Fruit fly (Drosophila melanogaster) whole organism, embryonic: Measurements from ENCODE around the gene cno.

Experiments used
- ATbp ChIP-seq: fragments of 200-800 bp; sonication (Bioruptor generic); optimal IDR thresholded peaks from 2 replicates; lab custom pipeline; 2017; ENCODE audit warnings: missing biosample characterization, mild to moderate bottlenecking, missing genetic modification characterization, missing genetic modification reagents
- Ada2b ChIP-seq: fragments of 200-800 bp; sonication (Bioruptor generic); IDR thresholded peaks from 2 replicates; pipeline ENCODE4 v1.3.6; 2022; ENCODE audit warnings: missing biosample characterization, missing genetic modification characterization
- Awh ChIP-seq: fragments of 200-800 bp; sonication (Bioruptor generic); IDR thresholded peaks from 2 replicates; pipeline ENCODE4, ENCODE4 v1.3.6; 2022; ENCODE audit warnings: missing biosample characterization, missing genetic modification characterization
- B-H2 ChIP-seq: fragments of 200-800 bp; sonication (Bioruptor generic); optimal IDR thresholded peaks from 2 replicates; lab custom pipeline; 2018; ENCODE audit warnings: missing biosample characterization, mild to moderate bottlenecking, missing genetic modification characterization
- CG11247 ChIP-seq: fragments of 200-800 bp; sonication (Bioruptor generic); IDR thresholded peaks from 2 replicates; pipeline ENCODE4 v1.3.6; 2022; ENCODE audit warnings: missing biosample characterization, missing genetic modification characterization
- CG12299 ChIP-seq: fragments of 200-800 bp; sonication (Bioruptor generic); optimal IDR thresholded peaks from 2 replicates; lab custom pipeline; 2018; ENCODE audit warnings: missing biosample characterization, mild to moderate bottlenecking, missing genetic modification characterization
- CG13123 ChIP-seq: fragments of 200-800 bp; sonication (Bioruptor generic); optimal IDR thresholded peaks from 2 replicates; lab custom pipeline; 2016; ENCODE audit warnings: missing biosample characterization, missing genetic modification characterization
- CG14014 ChIP-seq: fragments of 200-800 bp; sonication (Bioruptor generic); IDR thresholded peaks from 2 replicates; pipeline ENCODE4 v1.3.6; 2022; ENCODE audit warnings: missing biosample characterization, missing genetic modification characterization
- CG15011 ChIP-seq: fragments of 200-800 bp; sonication (Bioruptor generic); optimal IDR thresholded peaks from 3 replicates; lab custom pipeline; 2018; ENCODE audit warnings: missing biosample characterization, mild to moderate bottlenecking, missing genetic modification characterization
- CG16779 ChIP-seq: fragments of 200-800 bp; sonication (Bioruptor generic); IDR thresholded peaks from 2 replicates; pipeline ENCODE4 v1.3.6; 2022; ENCODE audit warnings: missing biosample characterization, missing genetic modification characterization
- CG16815 ChIP-seq: fragments of 200-800 bp; sonication (Bioruptor generic); optimal IDR thresholded peaks from 3 replicates; lab custom pipeline; 2017; ENCODE audit warnings: missing biosample characterization, mild to moderate bottlenecking, missing genetic modification characterization
- CG31388 ChIP-seq: fragments of 200-800 bp; sonication (Bioruptor generic); optimal IDR thresholded peaks from 2 replicates; lab custom pipeline; 2016; ENCODE audit warnings: missing biosample characterization, missing genetic modification characterization
- CG3163 ChIP-seq: fragments of 200-800 bp; sonication (Bioruptor generic); optimal IDR thresholded peaks from 3 replicates; lab custom pipeline; 2016; ENCODE audit warnings: missing biosample characterization, missing genetic modification characterization
- CG4707 ChIP-seq: fragments of 200-800 bp; sonication (Bioruptor generic); optimal IDR thresholded peaks from 2 replicates; lab custom pipeline; 2018; ENCODE audit warnings: missing biosample characterization, mild to moderate bottlenecking, missing genetic modification characterization, moderate library complexity
- CG4820 ChIP-seq: fragments of 200-800 bp; sonication (Bioruptor generic); optimal IDR thresholded peaks from 3 replicates; lab custom pipeline; 2016; ENCODE audit warnings: missing biosample characterization, missing genetic modification characterization
- CG5180 ChIP-seq: fragments of 200-800 bp; sonication (Bioruptor generic); optimal IDR thresholded peaks from 3 replicates; lab custom pipeline; 2017; ENCODE audit warnings: missing biosample characterization, missing genetic modification characterization, mild to moderate bottlenecking, moderate library complexity, missing genetic modification reagents
- CG5953 ChIP-seq: fragments of 200-800 bp; sonication (Bioruptor generic); IDR thresholded peaks from 2 replicates; pipeline ENCODE4 v1.3.6; 2022; ENCODE audit warnings: missing biosample characterization, missing genetic modification characterization
- CG6813 ChIP-seq: fragments of 200-800 bp; sonication (Bioruptor generic); optimal IDR thresholded peaks from 2 replicates; lab custom pipeline; 2017; ENCODE audit warnings: missing biosample characterization, missing genetic modification characterization, mild to moderate bottlenecking, moderate library complexity, missing genetic modification reagents
- CG7357 ChIP-seq: fragments of 200-800 bp; sonication (Bioruptor generic); IDR thresholded peaks from 3 replicates; pipeline ENCODE4 v1.3.6; 2022; ENCODE audit warnings: missing biosample characterization, missing genetic modification characterization
- CG7928 ChIP-seq: fragments of 200-800 bp; sonication (Bioruptor generic); optimal IDR thresholded peaks from 2 replicates; lab custom pipeline; 2017; ENCODE audit warnings: missing biosample characterization, mild to moderate bottlenecking, missing genetic modification characterization
- CG8281 ChIP-seq: fragments of 200-800 bp; sonication (Bioruptor generic); optimal IDR thresholded peaks from 2 replicates; lab custom pipeline; 2018; ENCODE audit warnings: missing biosample characterization, mild to moderate bottlenecking, missing genetic modification characterization, moderate library complexity
- CG8944 ChIP-seq: fragments of 200-800 bp; sonication (Bioruptor generic); optimal IDR thresholded peaks from 3 replicates; lab custom pipeline; 2016; ENCODE audit warnings: missing biosample characterization, missing genetic modification characterization
- Dfd ChIP-seq, 2 experiments: fragments of >200 bp; optimal IDR thresholded peaks; 2 replicates each; lab custom pipeline; 2017; ENCODE audit warnings: missing biosample characterization in 2 of 2, missing genetic modification characterization in 2 of 2
- Eip74EF ChIP-seq, 2 experiments: fragments of 200-800 bp in 1 of 2; fragments of >200 bp in 1 of 2; sonication (Bioruptor generic) in 1 of 2; optimal IDR thresholded peaks; 2 replicates each; lab custom pipeline; 2017 to 2019; ENCODE audit warnings: missing biosample characterization in 2 of 2, missing genetic modification characterization in 2 of 2, mild to moderate bottlenecking in 1 of 2, moderate library complexity in 1 of 2
- Fer2 ChIP-seq: fragments of 200-800 bp; sonication (Bioruptor generic); optimal IDR thresholded peaks from 2 replicates; lab custom pipeline; 2018; ENCODE audit warnings: missing biosample characterization, mild to moderate bottlenecking, missing genetic modification characterization, moderate library complexity
- H2.0 ChIP-seq: fragments of 200-800 bp; sonication (Bioruptor generic); IDR thresholded peaks from 2 replicates; pipeline ENCODE4 v1.3.6; 2022; ENCODE audit warnings: missing biosample characterization, missing genetic modification characterization
- Lhr ChIP-seq: fragments of 200-800 bp; sonication (Bioruptor generic); optimal IDR thresholded peaks from 3 replicates; lab custom pipeline; 2017; ENCODE audit warnings: mild to moderate bottlenecking, missing biosample characterization, missing genetic modification reagents, missing genetic modification characterization
- Nf-YB ChIP-seq: fragments of 200-800 bp; sonication (Bioruptor generic); optimal IDR thresholded peaks from 3 replicates; lab custom pipeline; 2019; ENCODE audit warnings: missing biosample characterization, mild to moderate bottlenecking, missing genetic modification characterization, moderate library complexity
- Vsx1 ChIP-seq: fragments of 200-800 bp; sonication (Bioruptor generic); optimal IDR thresholded peaks from 2 replicates; lab custom pipeline; 2017; ENCODE audit warnings: missing biosample characterization, mild to moderate bottlenecking, missing genetic modification characterization, missing genetic modification reagents
- bigmax ChIP-seq: fragments of 200-800 bp; sonication (Bioruptor generic); optimal IDR thresholded peaks from 2 replicates; lab custom pipeline; 2018; ENCODE audit warnings: missing biosample characterization, mild to moderate bottlenecking, missing genetic modification characterization
- corto ChIP-seq: fragments of 200-800 bp; sonication (Bioruptor generic); optimal IDR thresholded peaks from 2 replicates; lab custom pipeline; 2016; ENCODE audit warnings: missing biosample characterization, mild to moderate bottlenecking, missing genetic modification characterization, moderate library complexity
- cwo ChIP-seq: fragments of 200-800 bp; sonication (Bioruptor generic); optimal IDR thresholded peaks from 3 replicates; lab custom pipeline; 2017; ENCODE audit warnings: missing biosample characterization, missing genetic modification characterization, mild to moderate bottlenecking, moderate library complexity, missing genetic modification reagents
- esg ChIP-seq: fragments of 200-800 bp; sonication (Bioruptor generic); conservative IDR thresholded peaks from 2 replicates; pipeline ENCODE4 v1.3.6; 2022; ENCODE audit warnings: missing biosample characterization, missing genetic modification characterization
- fd102C ChIP-seq: fragments of 200-800 bp; sonication (Bioruptor generic); optimal IDR thresholded peaks from 2 replicates; lab custom pipeline; 2018; ENCODE audit warnings: missing biosample characterization, mild to moderate bottlenecking, missing genetic modification characterization, moderate library complexity
- jumu ChIP-seq: fragments of 200-800 bp; sonication (Bioruptor generic); optimal IDR thresholded peaks from 3 replicates; lab custom pipeline; 2016; ENCODE audit warnings: missing biosample characterization, missing genetic modification characterization
- ken ChIP-seq: fragments of 200-800 bp; sonication (Bioruptor generic); IDR thresholded peaks from 3 replicates; pipeline ENCODE4 v1.3.6; 2022; ENCODE audit warnings: missing biosample characterization, missing genetic modification characterization
- lola ChIP-seq, 3 experiments: fragments of >200 bp in 2 of 3; fragments of 200-800 bp in 1 of 3; sonication (Bioruptor generic) in 1 of 3; optimal IDR thresholded peaks; 2 replicates each; lab custom pipeline; 2017 to 2019; ENCODE audit warnings: missing biosample characterization in 3 of 3, missing genetic modification characterization in 3 of 3, mild to moderate bottlenecking in 1 of 3, moderate library complexity in 1 of 3
- lov ChIP-seq, 2 experiments: fragments of 200-800 bp in 1 of 2; fragments of >200 bp in 1 of 2; sonication (Bioruptor generic) in 1 of 2; IDR thresholded peaks in 1 of 2; optimal IDR thresholded peaks in 1 of 2; 2 replicates in 1 of 2; 3 replicates in 1 of 2; pipeline versions ENCODE4 v1.3.6 to Lab custom; 2017 to 2022; ENCODE audit warnings: missing biosample characterization in 1 of 2, missing genetic modification characterization in 1 of 2
- odd ChIP-seq: fragments of 200-800 bp; sonication (Bioruptor generic); optimal IDR thresholded peaks from 2 replicates; lab custom pipeline; 2017; ENCODE audit warnings: missing biosample characterization, mild to moderate bottlenecking, missing genetic modification characterization
- pfk ChIP-seq: fragments of 200-800 bp; sonication (Bioruptor generic); optimal IDR thresholded peaks from 2 replicates; lab custom pipeline; 2018; ENCODE audit warnings: missing biosample characterization, mild to moderate bottlenecking, missing genetic modification characterization, moderate library complexity
- rib ChIP-seq: fragments of 200-800 bp; sonication (Bioruptor generic); IDR thresholded peaks from 2 replicates; pipeline ENCODE4 v1.3.6; 2022; ENCODE audit warnings: missing biosample characterization, missing genetic modification characterization
- salm ChIP-seq: fragments of 200-800 bp; sonication (Bioruptor generic); optimal IDR thresholded peaks from 2 replicates; lab custom pipeline; 2018; ENCODE audit warnings: missing biosample characterization, mild to moderate bottlenecking, missing genetic modification characterization
- sd ChIP-seq: fragments of 200-800 bp; sonication (Bioruptor generic); optimal IDR thresholded peaks from 3 replicates; lab custom pipeline; 2018; ENCODE audit warnings: missing biosample characterization, mild to moderate bottlenecking, missing genetic modification characterization, moderate library complexity
- sens ChIP-seq: fragments of 200-800 bp; sonication (Bioruptor generic); peaks from one replicate; lab custom pipeline; 2016; ENCODE audit warnings: missing biosample characterization, missing genetic modification characterization
- sens-2 ChIP-seq: fragments of 200-800 bp; sonication (Bioruptor generic); IDR thresholded peaks from 2 replicates; pipeline ENCODE4 v1.3.6; 2022; ENCODE audit warnings: missing biosample characterization, missing genetic modification characterization
- sim ChIP-seq: fragments of 200-800 bp; sonication (Bioruptor generic); IDR thresholded peaks from 2 replicates; pipeline ENCODE4 v1.3.6; 2022; ENCODE audit warnings: missing biosample characterization, missing genetic modification characterization
- sug ChIP-seq: fragments of 200-800 bp; optimal IDR thresholded peaks from 2 replicates; lab custom pipeline; 2019; ENCODE audit warnings: missing biosample characterization, mild to moderate bottlenecking, missing genetic modification characterization, moderate library complexity
- tap ChIP-seq: fragments of 200-800 bp; optimal IDR thresholded peaks from 3 replicates; lab custom pipeline; 2019; ENCODE audit warnings: missing biosample characterization, mild to moderate bottlenecking, missing genetic modification characterization, moderate library complexity
- vvl ChIP-seq: fragments of 200-800 bp; sonication (Bioruptor generic); IDR thresholded peaks from 2 replicates; pipeline ENCODE4 v1.3.6; 2022; ENCODE audit warnings: missing biosample characterization, missing genetic modification characterization
- zfh2 ChIP-seq: fragments of 200-800 bp; sonication (Bioruptor generic); optimal IDR thresholded peaks from 2 replicates; lab custom pipeline; 2016; ENCODE audit warnings: missing biosample characterization, missing genetic modification characterization

cno gene

dm6 chr3R:5232197-5232607 is 14.9 kb upstream of the cno start, which contains the start of the genes Kat60 and Mms19 (continued):
- TF ChIP-seq sd (tag; lab: Kevin White, UChicago) (no peak), Fer2 (peak; percentile 20), sens (GFP tag; lab: Kevin White, UChicago) (peak; percentile 94), jumu (GFP tag; lab: Kevin White, UChicago) (peak; percentile 60), CG5953 (GFP tag; lab: Robert Waterston, UW) (no peak), lov (optimal IDR thresholded peaks at IDR 0.05; lab: Kevin White, UChicago) (no peak), lov (GFP tag; IDR thresholded peaks at IDR 0.05; lab: Robert Waterston, UW) (0 out of 3 replicates have a peak, but pooled peaks have one; percentile 24), CG7357 (GFP tag; lab: Robert Waterston, UW) (peak; percentile 53; the same call in 1 of the 3 replicates), Lhr (peak; percentile 68), CG13123 (GFP tag; lab: Kevin White, UChicago) (peak; percentile 29), Ada2b (GFP tag; lab: Robert Waterston, UW) (peak; percentile 39; the same call in 1 of the 2 replicates), CG12299 (tag; lab: Kevin White, UChicago) (peak; percentile 34), Vsx1 (GFP tag; lab: Kevin White, UChicago) (no peak), CG7928 (GFP tag; lab: Kevin White, UChicago) (peak; percentile 53), CG16779 (no peak), Dfd (GFP tag; optimal IDR thresholded peaks at IDR 0.05; lab: Kevin White, UChicago) (no peak), sug (tag; lab: Kevin White, UChicago) (no peak), esg (GFP tag; lab: Robert Waterston, UW) (peak; percentile 70), vvl (GFP tag; lab: Robert Waterston, UW) (peak; percentile 65; the same call in 1 of the 2 replicates), Awh (GFP tag; lab: Robert Waterston, UW) (no peak), salm (tag; lab: Kevin White, UChicago) (no peak), cwo (GFP tag; lab: Kevin White, UChicago) (no peak), Eip74EF (GFP tag; optimal IDR thresholded peaks at IDR 0.05; lab: Kevin White, UChicago) (no peak), fd102C (GFP tag; lab: Kevin White, UChicago) (no peak), sens-2 (no peak), CG15011 (GFP tag; lab: Kevin White, UChicago) (no peak), CG4707 (GFP tag; lab: Kevin White, UChicago) (no peak), CG5180 (GFP tag; lab: Kevin White, UChicago) (no peak), CG8944 (GFP tag; lab: Kevin White, UChicago) (peak; percentile 30), tap (tag; lab: Kevin White, UChicago) (no peak), CG8281 (tag; lab: Kevin White, UChicago) (no peak), Nf-YB (GFP tag; lab: Kevin White, UChicago) (no peak), corto (GFP tag; lab: Kevin White, UChicago) (no peak), rib (no peak), odd (no peak), CG6813 (no peak), CG4820 (GFP tag; lab: Kevin White, UChicago) (peak; percentile 44), CG16815 (GFP tag; lab: Kevin White, UChicago) (peak; percentile 68), ken (GFP tag; lab: Robert Waterston, UW) (peak; percentile 65; the same call in 2 of the 3 replicates), H2.0 (GFP tag; lab: Robert Waterston, UW) (peak; percentile 50; the same call in 1 of the 2 replicates), CG14014 (peak; percentile 39), ATbp (GFP tag; lab: Kevin White, UChicago) (no peak), pfk (no peak), sim (GFP tag; lab: Robert Waterston, UW) (no peak), B-H2 (GFP tag; lab: Kevin White, UChicago) (no peak), CG11247 (GFP tag; lab: Robert Waterston, UW) (peak; percentile 72), bigmax (no peak), CG3163 (peak; percentile 36), CG31388 (GFP tag; lab: Kevin White, UChicago) (peak; percentile 44), zfh2 (GFP tag; lab: Kevin White, UChicago) (peak; percentile 87), lola (GFP tag; optimal IDR thresholded peaks at IDR 0.05; lab: Kevin White, UChicago) (peak in 1 of 3 experiments; percentile 61)
